Worm (Caenorhabditis elegans) whole organism, L3 larva: ENCODE data around the gene ucr-1.

Source experiments
- R02D3.7 ChIP-seq: fragments of 150-350 bp; optimal IDR thresholded peaks from 2 replicates; lab custom pipeline; 2014; ENCODE audit warnings: missing biosample characterization, missing genetic modification characterization
- ZK546.5 ChIP-seq: sonication (generic microtip); optimal IDR thresholded peaks from 2 replicates; lab custom pipeline; 2017; ENCODE audit warnings: missing biosample characterization, missing genetic modification characterization
- ama-1 ChIP-seq: fragments of 150-350 bp; optimal IDR thresholded peaks from 2 replicates; lab custom pipeline; 2018
- ceh-28 ChIP-seq: fragments of 150-350 bp; optimal IDR thresholded peaks from 2 replicates; lab custom pipeline; 2014; ENCODE audit warnings: missing biosample characterization, missing genetic modification reagents, missing genetic modification characterization
- ceh-82 ChIP-seq: fragments of 150-350 bp; optimal IDR thresholded peaks from 2 replicates; lab custom pipeline; 2014; ENCODE audit warnings: missing biosample characterization, missing genetic modification characterization
- ceh-9 ChIP-seq: sonication (generic microtip); optimal IDR thresholded peaks from 2 replicates; lab custom pipeline; 2018; ENCODE audit warnings: missing biosample characterization, missing genetic modification characterization
- daf-12 ChIP-seq: fragments of 150-350 bp; optimal IDR thresholded peaks from 2 replicates; lab custom pipeline; 2014; ENCODE audit warnings: missing biosample characterization, missing genetic modification reagents, missing genetic modification characterization
- egl-27 ChIP-seq: sonication (generic microtip); optimal IDR thresholded peaks from 4 replicates; lab custom pipeline; 2017; ENCODE audit warnings: missing biosample characterization, missing genetic modification reagents, missing genetic modification characterization
- elt-1 ChIP-seq: fragments of 150-350 bp; optimal IDR thresholded peaks from 2 replicates; lab custom pipeline; 2014; ENCODE audit warnings: missing biosample characterization, missing genetic modification characterization
- elt-3 ChIP-seq, 3 experiments: fragments of 150-350 bp in 1 of 3; sonication (generic microtip) in 2 of 3; optimal IDR thresholded peaks; 2 replicates in 2 of 3; 4 replicates in 1 of 3; lab custom pipeline; 2014 to 2017; ENCODE audit warnings: missing biosample characterization in 3 of 3, missing genetic modification characterization in 3 of 3
- eor-1 ChIP-seq, 2 experiments: fragments of 150-350 bp; optimal IDR thresholded peaks; 2 replicates each; lab custom pipeline; 2014 to 2018; ENCODE audit warnings: missing biosample characterization in 2 of 2, missing genetic modification characterization in 2 of 2
- fkh-2 ChIP-seq: fragments of 150-350 bp; optimal IDR thresholded peaks from 2 replicates; lab custom pipeline; 2014; ENCODE audit warnings: missing biosample characterization, missing genetic modification reagents, missing genetic modification characterization
- fos-1 ChIP-seq: fragments of 150-350 bp; optimal IDR thresholded peaks from 2 replicates; lab custom pipeline; 2014; ENCODE audit warnings: missing biosample characterization, missing genetic modification characterization
- hmg-11 ChIP-seq: sonication (generic microtip); optimal IDR thresholded peaks from 2 replicates; lab custom pipeline; 2016; ENCODE audit warnings: missing genetic modification characterization, missing compliant biosample characterization
- jun-1 ChIP-seq: fragments of 150-350 bp; optimal IDR thresholded peaks from 2 replicates; lab custom pipeline; 2014; ENCODE audit warnings: missing biosample characterization, missing genetic modification reagents, missing genetic modification characterization
- lin-15B ChIP-seq: fragments of 150-350 bp; optimal IDR thresholded peaks from 2 replicates; lab custom pipeline; 2014; ENCODE audit warnings: missing biosample characterization, missing genetic modification characterization
- lin-39 ChIP-seq: fragments of 150-350 bp; optimal IDR thresholded peaks from 2 replicates; lab custom pipeline; 2018; ENCODE audit warnings: missing biosample characterization, missing genetic modification reagents, missing genetic modification characterization
- lsy-12 ChIP-seq: sonication (generic microtip); optimal IDR thresholded peaks from 2 replicates; lab custom pipeline; 2016; ENCODE audit warnings: mild to moderate bottlenecking, missing genetic modification characterization, missing compliant biosample characterization
- mdl-1 ChIP-seq: fragments of 150-350 bp; optimal IDR thresholded peaks from 2 replicates; lab custom pipeline; 2014; ENCODE audit warnings: missing biosample characterization, missing genetic modification characterization
- nfya-1 ChIP-seq: sonication (generic microtip); optimal IDR thresholded peaks from 2 replicates; lab custom pipeline; 2017; ENCODE audit warnings: missing genetic modification characterization, mild to moderate bottlenecking, missing compliant biosample characterization, antibody characterized with exemption, moderate library complexity; ENCODE audit not compliant: insufficient read depth
- nhr-11 ChIP-seq: fragments of 150-350 bp; optimal IDR thresholded peaks from 2 replicates; lab custom pipeline; 2014; ENCODE audit warnings: missing biosample characterization, missing genetic modification characterization
- nhr-237 ChIP-seq: fragments of 150-350 bp; optimal IDR thresholded peaks from 2 replicates; lab custom pipeline; 2014; ENCODE audit warnings: missing biosample characterization, missing genetic modification characterization
- nhr-25 ChIP-seq: sonication (generic microtip); optimal IDR thresholded peaks from 2 replicates; lab custom pipeline; 2017; ENCODE audit warnings: missing biosample characterization, missing genetic modification characterization
- nhr-28 ChIP-seq: fragments of 150-350 bp; optimal IDR thresholded peaks from 2 replicates; lab custom pipeline; 2014; ENCODE audit warnings: missing biosample characterization, missing genetic modification characterization
- nhr-43 ChIP-seq: sonication (generic microtip); optimal IDR thresholded peaks from 2 replicates; lab custom pipeline; 2016; ENCODE audit warnings: mild to moderate bottlenecking, missing genetic modification characterization, missing compliant biosample characterization; ENCODE audit not compliant: poor library complexity, severe bottlenecking
- nhr-67 ChIP-seq: fragments of 150-350 bp; optimal IDR thresholded peaks from 2 replicates; lab custom pipeline; 2014; ENCODE audit warnings: missing biosample characterization, missing genetic modification characterization
- nhr-76 ChIP-seq: fragments of 150-350 bp; sonication (generic microtip); optimal IDR thresholded peaks from 5 replicates; lab custom pipeline; 2014; ENCODE audit warnings: missing biosample characterization, missing genetic modification characterization
- pha-4 ChIP-seq: fragments of 150-350 bp; optimal IDR thresholded peaks from 2 replicates; lab custom pipeline; 2014; ENCODE audit warnings: missing biosample characterization, missing genetic modification reagents, missing genetic modification characterization
- pqm-1 ChIP-seq: fragments of 150-350 bp; optimal IDR thresholded peaks from 2 replicates; lab custom pipeline; 2017; ENCODE audit warnings: missing biosample characterization, missing genetic modification characterization, inconsistent platforms
- sea-2 ChIP-seq: fragments of 150-350 bp; sonication (generic microtip); optimal IDR thresholded peaks from 4 replicates; lab custom pipeline; 2014; ENCODE audit warnings: missing biosample characterization, missing genetic modification reagents, missing genetic modification characterization
- skn-1 ChIP-seq: fragments of 150-350 bp; optimal IDR thresholded peaks from 2 replicates; lab custom pipeline; 2014; ENCODE audit warnings: missing biosample characterization, missing genetic modification characterization
- snpc-4 ChIP-seq: fragments of 150-350 bp; optimal IDR thresholded peaks from 2 replicates; lab custom pipeline; 2014; ENCODE audit warnings: missing biosample characterization, missing genetic modification characterization
- tbx-2 ChIP-seq: sonication (generic microtip); optimal IDR thresholded peaks from 2 replicates; lab custom pipeline; 2016; ENCODE audit warnings: mild to moderate bottlenecking, missing genetic modification characterization, missing compliant biosample characterization
- zag-1 ChIP-seq: fragments of 150-350 bp; optimal IDR thresholded peaks from 2 replicates; lab custom pipeline; 2014; ENCODE audit warnings: missing biosample characterization, missing genetic modification characterization
- ztf-11 ChIP-seq: fragments of 150-350 bp; optimal IDR thresholded peaks from 2 replicates; lab custom pipeline; 2014; ENCODE audit warnings: missing biosample characterization, missing genetic modification characterization

The ucr-1 gene

DNA sequence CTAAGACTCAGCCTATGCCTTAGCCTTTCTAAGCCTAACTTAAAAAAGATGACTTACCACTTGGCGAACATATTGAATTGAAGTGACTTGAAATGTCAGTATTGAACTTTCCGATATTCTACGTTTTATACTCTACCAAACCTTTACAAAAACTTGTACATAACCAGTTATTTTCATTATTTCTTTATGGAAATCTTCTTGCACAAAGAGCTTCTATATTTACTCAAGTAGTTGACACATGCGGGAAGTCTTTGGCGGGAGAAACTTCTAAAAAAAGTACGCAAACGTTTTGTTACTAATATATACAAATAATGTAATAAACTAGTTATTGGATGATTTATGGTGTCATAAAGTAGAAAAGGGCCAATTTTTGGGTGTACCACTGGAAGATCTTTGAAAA, 23.3 kb upstream of the ucr-1 start, which contains the start of gene nspb-12:
Gene nspb-12, minus strand, starts transcription at position 101 of the 400 bp plus-strand sequence.
- no peak for TF ChIP-seq ceh-82 (tag; lab: Kevin White, UChicago)
- no peak for TF ChIP-seq daf-12
- TF ChIP-seq nhr-43 (tag; lab: Kevin White, UChicago): no peak
- TF ChIP-seq nhr-25 (tag; lab: Kevin White, UChicago): no peak
- no peak for TF ChIP-seq pha-4
- no peak for TF ChIP-seq lin-15B
- no peak for TF ChIP-seq elt-1 (tag; lab: Kevin White, UChicago)
- TF ChIP-seq zag-1 (tag; lab: Kevin White, UChicago): no peak
- no peak for TF ChIP-seq lsy-12 (tag; lab: Kevin White, UChicago)
- TF ChIP-seq ztf-11 (tag; lab: Kevin White, UChicago): no peak
- no peak for TF ChIP-seq hmg-11 (tag; lab: Kevin White, UChicago)
- no peak for TF ChIP-seq elt-3 (tag; optimal IDR thresholded peaks at IDR 0.05; lab: Kevin White, UChicago)
- no peak for TF ChIP-seq skn-1
- no peak for TF ChIP-seq jun-1 (tag; lab: Kevin White, UChicago)
- TF ChIP-seq fos-1 (tag; lab: Kevin White, UChicago): no peak
- TF ChIP-seq nhr-237: no peak

DNA sequence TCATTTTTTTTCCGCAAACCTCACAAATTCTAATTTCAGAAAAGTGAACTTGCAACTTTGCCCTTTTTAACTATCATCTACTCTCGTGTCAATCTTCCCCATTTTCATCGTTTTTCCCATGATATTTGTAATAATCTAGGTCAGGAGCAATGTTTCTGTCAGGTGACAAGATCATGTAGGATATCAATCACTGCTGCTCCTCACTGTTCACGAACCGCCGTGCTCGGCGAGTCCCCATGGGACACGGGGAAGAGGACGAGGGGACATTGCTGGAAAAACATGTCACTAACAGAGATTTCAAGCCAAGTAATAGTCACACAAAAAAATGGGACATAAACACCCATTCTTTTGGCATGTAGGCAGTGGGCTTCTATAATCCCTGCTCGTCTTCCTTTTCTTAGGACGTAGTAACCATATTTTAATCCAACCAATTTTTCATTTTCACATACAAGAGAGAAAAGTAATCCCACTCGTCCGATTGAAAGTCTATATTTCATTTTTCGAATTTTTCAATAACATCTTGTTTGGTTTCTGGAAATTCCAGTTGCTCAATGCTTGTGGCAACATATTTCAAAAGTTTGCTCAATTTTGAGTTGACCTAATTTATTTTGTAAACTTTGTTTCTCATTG, 21.0 kb upstream of the ucr-1 start:
- TF ChIP-seq nfya-1 (peak; percentile 10), lin-39 (tag; lab: Kevin White, UChicago) (peak; percentile 36), elt-3 (tag; optimal IDR thresholded peaks at IDR 0.05; lab: Kevin White, UChicago) (no peak), snpc-4 (tag; lab: Kevin White, UChicago) (no peak), egl-27 (no peak), nhr-28 (no peak), nhr-11 (tag; lab: Kevin White, UChicago) (no peak), R02D3.7 (tag; lab: Kevin White, UChicago) (no peak)
- TF ChIP-seq, all 47 proteins: peak for 2

DNA sequence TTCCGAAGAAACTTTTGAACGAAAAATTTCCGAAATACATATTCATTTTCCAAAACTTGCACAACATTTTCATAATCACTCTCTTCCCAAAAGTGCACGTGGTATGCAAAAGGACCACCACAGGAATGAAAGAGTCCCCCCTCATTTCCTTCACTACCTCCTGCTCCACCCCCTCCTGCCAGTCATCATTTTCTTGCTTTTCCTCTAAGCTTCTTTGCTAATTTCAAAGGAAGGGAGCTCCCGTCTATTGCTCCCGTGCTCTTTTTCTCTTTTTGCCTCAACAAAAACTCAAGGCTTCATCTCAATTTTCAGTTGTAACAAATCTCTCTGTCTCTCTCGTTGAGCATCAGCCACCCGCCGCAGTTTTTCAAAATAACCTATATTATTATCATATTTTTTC, 19.1 kb upstream of the ucr-1 start:
- no peak for TF ChIP-seq zag-1 (tag; lab: Kevin White, UChicago)
- peak; percentile 16 for TF ChIP-seq nfya-1

DNA sequence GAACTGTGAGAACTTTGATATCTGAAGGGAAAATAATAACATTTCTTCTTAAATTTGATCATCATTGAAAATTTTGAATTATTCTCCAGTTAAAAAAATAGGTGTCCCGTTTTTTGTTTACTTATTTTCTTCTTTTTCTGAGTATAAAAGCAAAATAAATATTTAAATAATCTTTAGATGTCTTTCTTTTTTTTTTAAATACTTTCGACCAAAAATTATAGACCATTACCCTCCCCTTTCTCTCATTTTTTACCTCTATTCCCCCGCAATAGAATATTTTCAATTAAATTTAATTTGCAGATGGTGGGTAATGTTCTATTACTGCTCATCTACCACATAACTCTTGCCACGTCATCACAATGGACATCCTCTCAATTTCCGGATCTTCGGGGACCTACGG, 18.2 kb upstream of the ucr-1 start, which contains the start of gene molo-1:
Gene molo-1, plus strand, starts transcription at position 301 of the 400 bp plus-strand sequence.
- no peak for TF ChIP-seq ZK546.5 (tag; lab: Kevin White, UChicago)
- TF ChIP-seq sea-2 (GFP tag; lab: Kevin White, UChicago): no peak
- no peak for TF ChIP-seq pha-4
- no peak for TF ChIP-seq tbx-2 (tag; lab: Kevin White, UChicago)
- no peak for TF ChIP-seq pqm-1
- TF ChIP-seq eor-1 (tag; optimal IDR thresholded peaks at IDR 0.05; lab: Kevin White, UChicago): no peak
- no peak for TF ChIP-seq fos-1 (tag; lab: Kevin White, UChicago)
- no peak for TF ChIP-seq lsy-12 (tag; lab: Kevin White, UChicago)
- TF ChIP-seq nhr-76 (tag; lab: Kevin White, UChicago): no peak
- TF ChIP-seq ama-1: no peak
- no peak for TF ChIP-seq lin-15B
- TF ChIP-seq, all 47 proteins: peak for 0

DNA sequence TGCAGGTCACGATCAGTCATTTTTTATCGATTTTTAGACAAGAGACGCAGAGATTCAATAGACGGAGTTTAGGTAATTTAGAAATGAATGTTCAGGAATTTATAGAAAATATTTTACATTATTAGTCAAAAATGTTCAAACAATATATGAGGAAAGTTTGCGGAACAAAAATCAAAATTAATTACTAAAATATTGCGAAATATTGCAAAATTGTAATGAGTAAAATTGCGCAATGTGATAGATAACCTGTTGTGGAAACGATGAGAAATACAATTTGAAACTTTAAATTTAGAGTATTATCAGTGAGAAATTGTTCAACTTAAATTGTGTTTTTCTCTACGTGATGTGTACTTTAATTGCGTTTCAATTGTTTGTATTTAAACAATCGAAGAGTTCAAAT, 10.9 kb upstream of the ucr-1 start, which contains the start of gene F56D2.5:
Gene F56D2.5, minus strand, starts transcription at position 371 of the 400 bp plus-strand sequence.
- TF ChIP-seq fkh-2 (tag; lab: Kevin White, UChicago) (no peak), hmg-11 (tag; lab: Kevin White, UChicago) (no peak), ceh-82 (tag; lab: Kevin White, UChicago) (no peak), ceh-28 (tag; lab: Kevin White, UChicago) (peak; percentile 69), ceh-9 (tag; lab: Kevin White, UChicago) (no peak), ama-1 (no peak)

DNA sequence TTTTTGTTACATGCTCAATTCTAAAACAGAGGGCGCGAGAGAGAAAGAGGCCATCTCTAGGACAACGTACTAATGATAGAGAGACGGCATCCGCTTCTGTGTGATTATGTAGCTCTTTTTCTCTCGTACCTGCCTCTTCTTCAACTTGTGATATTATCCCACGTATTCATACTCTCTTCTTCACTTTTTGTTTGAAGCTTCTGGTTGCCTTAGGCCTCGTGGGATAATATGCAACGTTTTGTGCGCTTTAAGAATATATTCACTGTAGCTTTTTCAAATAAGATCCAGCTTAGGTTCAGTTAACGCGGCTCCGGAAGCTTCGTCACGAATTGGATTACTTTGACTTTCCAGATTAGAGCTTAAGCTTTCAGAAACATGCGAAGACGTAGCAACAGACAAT, 9.2 kb upstream of the ucr-1 start, which contains the start of the genes F56D2.8 and uev-2:
Gene F56D2.8, minus strand, starts transcription at position 101 of the 400 bp plus-strand sequence.
Gene uev-2, plus strand, starts transcription at position 360 of the 400 bp plus-strand sequence.
- TF ChIP-seq sea-2 (GFP tag; lab: Kevin White, UChicago) (no peak), R02D3.7 (tag; lab: Kevin White, UChicago) (no peak), eor-1 (tag; optimal IDR thresholded peaks at IDR 0.05; lab: Kevin White, UChicago) (no peak), elt-1 (tag; lab: Kevin White, UChicago) (no peak), nhr-67 (no peak), tbx-2 (tag; lab: Kevin White, UChicago) (no peak), nhr-28 (no peak), mdl-1 (tag; lab: Kevin White, UChicago) (no peak)
